Worm (Caenorhabditis elegans) whole organism, L4 larva: ENCODE measurements around the gene Y38E10A.24.

Source experiments
- D1046.2 ChIP-seq: fragments of 200-800 bp; sonication (Bioruptor generic); IDR thresholded peaks from 2 replicates; pipeline ENCODE4 v1.3.6; 2022; ENCODE audit warnings: missing genetic modification characterization, missing compliant biosample characterization
- F37D6.2 ChIP-seq: sonication (generic microtip); optimal IDR thresholded peaks from 2 replicates; lab custom pipeline; 2016; ENCODE audit warnings: mild to moderate bottlenecking, missing genetic modification characterization, missing compliant biosample characterization
- R02D3.7 ChIP-seq: fragments of 150-350 bp; sonication (generic microtip); optimal IDR thresholded peaks from 3 replicates; lab custom pipeline; 2014; ENCODE audit warnings: missing biosample characterization, missing genetic modification characterization
- T20F7.1 ChIP-seq: fragments of 200-800 bp; sonication (Bioruptor generic); optimal IDR thresholded peaks from 2 replicates; lab custom pipeline; 2018; ENCODE audit warnings: mild to moderate bottlenecking, missing genetic modification characterization, missing compliant biosample characterization
- Y105C5A.15 ChIP-seq: fragments of 200-800 bp; sonication (Bioruptor generic); IDR thresholded peaks from 2 replicates; pipeline ENCODE4 v1.3.6; 2022; ENCODE audit warnings: missing genetic modification characterization, missing compliant biosample characterization
- Y48G9A.11 ChIP-seq: fragments of 200-800 bp; sonication (Bioruptor generic); IDR thresholded peaks from 2 replicates; pipeline ENCODE4 v1.3.6; 2022; ENCODE audit warnings: missing genetic modification reagents, missing genetic modification characterization, missing compliant biosample characterization
- ZK546.5 ChIP-seq, 2 experiments: sonication (generic microtip); optimal IDR thresholded peaks; 2 replicates each; lab custom pipeline; 2017; ENCODE audit warnings: missing biosample characterization in 2 of 2, missing genetic modification characterization in 2 of 2
- aha-1 ChIP-seq: fragments of 150-350 bp; peaks from one replicate; lab custom pipeline; 2014; ENCODE audit warnings: missing biosample characterization, missing genetic modification characterization
- ama-1 ChIP-seq: fragments of 150-350 bp; optimal IDR thresholded peaks from 2 replicates; lab custom pipeline; 2014; ENCODE audit warnings: inconsistent platforms, mixed read lengths
- attf-4 ChIP-seq: sonication (generic microtip); optimal IDR thresholded peaks from 3 replicates; lab custom pipeline; 2017; ENCODE audit warnings: missing biosample characterization, missing genetic modification characterization
- ceh-28 ChIP-seq: fragments of 150-350 bp; optimal IDR thresholded peaks from 2 replicates; lab custom pipeline; 2014; ENCODE audit warnings: missing biosample characterization, missing genetic modification reagents, missing genetic modification characterization
- ceh-32 ChIP-seq: sonication (generic microtip); optimal IDR thresholded peaks from 2 replicates; lab custom pipeline; 2016; ENCODE audit warnings: mild to moderate bottlenecking, missing genetic modification characterization, missing compliant biosample characterization; ENCODE audit not compliant: poor library complexity
- ceh-44 ChIP-seq: fragments of 200-800 bp; sonication (Bioruptor generic); IDR thresholded peaks from 2 replicates; pipeline ENCODE4 v1.3.6; 2022; ENCODE audit warnings: missing genetic modification reagents, missing genetic modification characterization, missing compliant biosample characterization
- ceh-82 ChIP-seq: sonication (generic microtip); optimal IDR thresholded peaks from 2 replicates; lab custom pipeline; 2017; ENCODE audit warnings: missing biosample characterization, missing genetic modification characterization
- daf-12 ChIP-seq: fragments of 150-350 bp; optimal IDR thresholded peaks from 2 replicates; lab custom pipeline; 2014; ENCODE audit warnings: missing biosample characterization, missing genetic modification reagents, missing genetic modification characterization
- dpl-1 ChIP-seq: fragments of 150-350 bp; optimal IDR thresholded peaks from 2 replicates; lab custom pipeline; 2014; ENCODE audit warnings: missing biosample characterization, missing genetic modification reagents, missing genetic modification characterization
- dve-1 ChIP-seq: sonication (generic microtip); optimal IDR thresholded peaks from 2 replicates; lab custom pipeline; 2017; ENCODE audit warnings: antibody characterized with exemption, mild to moderate bottlenecking, missing genetic modification characterization, missing compliant biosample characterization; ENCODE audit not compliant: insufficient read depth
- egl-27 ChIP-seq: sonication (generic microtip); optimal IDR thresholded peaks from 3 replicates; lab custom pipeline; 2017; ENCODE audit warnings: missing biosample characterization, missing genetic modification reagents, missing genetic modification characterization
- egl-43 ChIP-seq: fragments of 200-800 bp; sonication (Bioruptor generic); IDR thresholded peaks from 2 replicates; pipeline ENCODE4 v1.3.6; 2022; ENCODE audit warnings: missing genetic modification reagents, missing genetic modification characterization, missing compliant biosample characterization
- gei-8 ChIP-seq: fragments of 200-800 bp; sonication (Bioruptor generic); optimal IDR thresholded peaks from 2 replicates; lab custom pipeline; 2018; ENCODE audit warnings: mild to moderate bottlenecking, missing genetic modification characterization, missing compliant biosample characterization
- hlh-30 ChIP-seq: sonication (generic microtip); optimal IDR thresholded peaks from 2 replicates; lab custom pipeline; 2017; ENCODE audit warnings: antibody characterized with exemption, mild to moderate bottlenecking, missing genetic modification characterization, missing compliant biosample characterization; ENCODE audit not compliant: insufficient read depth
- hmg-1.1 ChIP-seq: fragments of 200-800 bp; sonication (Bioruptor generic); IDR thresholded peaks from 2 replicates; pipeline ENCODE4 v1.3.6; 2022; ENCODE audit warnings: missing genetic modification reagents, missing genetic modification characterization, missing compliant biosample characterization
- lim-7 ChIP-seq: fragments of 200-800 bp; sonication (Bioruptor generic); IDR thresholded peaks from 2 replicates; pipeline ENCODE4 v1.3.6; 2022; ENCODE audit warnings: missing genetic modification characterization, missing compliant biosample characterization
- lin-13 ChIP-seq: fragments of 150-350 bp; optimal IDR thresholded peaks from 2 replicates; lab custom pipeline; 2014; ENCODE audit warnings: missing biosample characterization, missing genetic modification reagents, missing genetic modification characterization
- lin-29 ChIP-seq: fragments of 200-800 bp; sonication (Bioruptor generic); IDR thresholded peaks from 2 replicates; pipeline ENCODE4 v1.3.6; 2022; ENCODE audit warnings: missing genetic modification reagents, missing genetic modification characterization, missing compliant biosample characterization
- lin-38 ChIP-seq: fragments of 200-800 bp; sonication (Bioruptor generic); IDR thresholded peaks from 2 replicates; pipeline ENCODE4 v1.3.6; 2022; ENCODE audit warnings: missing genetic modification reagents, missing genetic modification characterization, missing compliant biosample characterization
- lin-39 ChIP-seq: fragments of 150-350 bp; optimal IDR thresholded peaks from 2 replicates; lab custom pipeline; 2014; ENCODE audit warnings: missing biosample characterization, missing genetic modification reagents, missing genetic modification characterization
- lsy-2 ChIP-seq, 2 experiments: fragments of 150-350 bp in 1 of 2; sonication (generic microtip) in 1 of 2; optimal IDR thresholded peaks; 2 replicates each; lab custom pipeline; 2014 to 2017; ENCODE audit warnings: missing biosample characterization in 2 of 2, missing genetic modification characterization in 2 of 2
- madf-5 ChIP-seq, 2 experiments: fragments of 200-800 bp; sonication (Bioruptor generic); IDR thresholded peaks; 2 replicates each; pipeline ENCODE4 v1.3.6; 2022; ENCODE audit warnings: missing compliant biosample characterization in 2 of 2, missing genetic modification characterization in 2 of 2
- mdl-1 ChIP-seq, 2 experiments: fragments of 150-350 bp in 1 of 2; sonication (generic microtip) in 1 of 2; optimal IDR thresholded peaks; 2 replicates each; lab custom pipeline; 2014 to 2017; ENCODE audit warnings: missing biosample characterization in 2 of 2, missing genetic modification characterization in 2 of 2
- mep-1 ChIP-seq: fragments of 150-350 bp; sonication (generic microtip); optimal IDR thresholded peaks from 3 replicates; lab custom pipeline; 2014; ENCODE audit warnings: missing biosample characterization, missing genetic modification characterization
- mes-2 ChIP-seq: sonication (generic microtip); optimal IDR thresholded peaks from 2 replicates; lab custom pipeline; 2016; ENCODE audit warnings: missing genotype, mild to moderate bottlenecking, missing genetic modification characterization, missing compliant biosample characterization; ENCODE audit not compliant: poor library complexity, severe bottlenecking
- mxl-3 ChIP-seq: fragments of 200-800 bp; sonication (Bioruptor generic); optimal IDR thresholded peaks from 2 replicates; lab custom pipeline; 2018; ENCODE audit warnings: mild to moderate bottlenecking, missing genetic modification characterization, missing compliant biosample characterization
- nhr-102 ChIP-seq: sonication (generic microtip); optimal IDR thresholded peaks from 2 replicates; lab custom pipeline; 2016; ENCODE audit warnings: mild to moderate bottlenecking, missing genetic modification characterization, moderate library complexity, missing compliant biosample characterization
- nhr-11 ChIP-seq: fragments of 150-350 bp; optimal IDR thresholded peaks from 2 replicates; lab custom pipeline; 2014; ENCODE audit warnings: missing biosample characterization, missing genetic modification characterization
- nhr-237 ChIP-seq: sonication (generic microtip); optimal IDR thresholded peaks from 2 replicates; lab custom pipeline; 2017; ENCODE audit warnings: missing biosample characterization, missing genetic modification characterization
- nhr-41 ChIP-seq: fragments of 200-800 bp; sonication (Bioruptor generic); IDR thresholded peaks from 2 replicates; pipeline ENCODE4 v1.3.6; 2022; ENCODE audit warnings: missing genetic modification reagents, missing genetic modification characterization, missing compliant biosample characterization
- nhr-42 ChIP-seq: fragments of 200-800 bp; sonication (Bioruptor generic); IDR thresholded peaks from 2 replicates; pipeline ENCODE4 v1.3.6; 2022; ENCODE audit warnings: missing genetic modification characterization, missing compliant biosample characterization
- php-3 ChIP-seq: fragments of 200-800 bp; sonication (Bioruptor generic); IDR thresholded peaks from 2 replicates; pipeline ENCODE4 v1.3.6; 2022; ENCODE audit warnings: missing genetic modification reagents, missing genetic modification characterization, missing compliant biosample characterization
- pqm-1 ChIP-seq: sonication (generic microtip); optimal IDR thresholded peaks from 2 replicates; lab custom pipeline; 2017; ENCODE audit warnings: missing biosample characterization, missing genetic modification characterization
- rbr-2 ChIP-seq: sonication (generic microtip); optimal IDR thresholded peaks from 2 replicates; lab custom pipeline; 2016; ENCODE audit warnings: missing genotype, missing genetic modification characterization, missing compliant biosample characterization
- skn-1 ChIP-seq: fragments of 150-350 bp; optimal IDR thresholded peaks from 2 replicates; lab custom pipeline; 2014; ENCODE audit warnings: missing biosample characterization, missing genetic modification characterization
- snpc-1.2 ChIP-seq: fragments of 200-800 bp; sonication (Bioruptor generic); IDR thresholded peaks from 2 replicates; pipeline ENCODE4 v1.3.6; 2022; ENCODE audit warnings: missing genetic modification reagents, missing genetic modification characterization, missing compliant biosample characterization
- tag-97 ChIP-seq: fragments of 200-800 bp; sonication (Bioruptor generic); IDR thresholded peaks from 2 replicates; pipeline ENCODE4 v1.3.6; 2022; ENCODE audit warnings: missing genetic modification characterization, missing compliant biosample characterization
- unc-39 ChIP-seq: sonication (generic microtip); optimal IDR thresholded peaks from 2 replicates; lab custom pipeline; 2017; ENCODE audit warnings: missing biosample characterization, missing genetic modification characterization
- zfp-2 ChIP-seq: sonication (generic microtip); optimal IDR thresholded peaks from 2 replicates; lab custom pipeline; 2016; ENCODE audit warnings: mild to moderate bottlenecking, missing genetic modification characterization, missing compliant biosample characterization
- zip-11 ChIP-seq: fragments of 200-800 bp; sonication (Bioruptor generic); IDR thresholded peaks from 2 replicates; pipeline ENCODE4 v1.3.6; 2022; ENCODE audit warnings: missing genetic modification characterization, missing compliant biosample characterization
- zip-2 ChIP-seq: fragments of 150-350 bp; optimal IDR thresholded peaks from 2 replicates; lab custom pipeline; 2014; ENCODE audit warnings: missing biosample characterization, missing genetic modification characterization
- ztf-11 ChIP-seq: fragments of 150-350 bp; optimal IDR thresholded peaks from 2 replicates; lab custom pipeline; 2014; ENCODE audit warnings: missing biosample characterization, missing genetic modification characterization
- ztf-7 ChIP-seq: fragments of 150-350 bp; optimal IDR thresholded peaks from 2 replicates; lab custom pipeline; 2014; ENCODE audit warnings: missing biosample characterization, missing genetic modification characterization

The Y38E10A.24 gene

ce11 chrII:12679635-12680034 is 800 bp downstream of the Y38E10A.24 start, which contains the start of the genes Y38E10A.33 and cox-10:
Gene Y38E10A.33 (minus strand): TSS chrII:12679646.
Gene cox-10 (plus strand): TSS chrII:12679954.
- TF ChIP-seq zip-11 (GFP tag; lab: Robert Waterston, UW), result no peak
- no peak for TF ChIP-seq egl-43 (GFP tag; lab: Robert Waterston, UW)
- no peak for TF ChIP-seq mdl-1 (tag; optimal IDR thresholded peaks at IDR 0.05; lab: Kevin White, UChicago)
- no peak for TF ChIP-seq snpc-1.2 (GFP tag; lab: Robert Waterston, UW)
- 0 out of 2 replicates have a peak, but pooled peaks have one; percentile 38 for TF ChIP-seq hmg-1.1 (GFP tag; lab: Robert Waterston, UW)
- TF ChIP-seq ZK546.5 (tag; optimal IDR thresholded peaks at IDR 0.05; lab: Kevin White, UChicago), result no peak
- TF ChIP-seq R02D3.7 (tag; lab: Kevin White, UChicago), result peak; percentile 72
- TF ChIP-seq gei-8 (GFP tag; lab: Kevin White, UChicago), result no peak
- no peak for TF ChIP-seq F37D6.2 (tag; lab: Kevin White, UChicago)
- TF ChIP-seq rbr-2 (tag; lab: Kevin White, UChicago), result peak; percentile 36
- TF ChIP-seq D1046.2 (GFP tag; lab: Robert Waterston, UW), result no peak
- TF ChIP-seq Y105C5A.15 (GFP tag; lab: Robert Waterston, UW), result no peak
- TF ChIP-seq ama-1 (lab: Kevin White, UChicago), result no peak
- TF ChIP-seq lin-39 (tag; lab: Kevin White, UChicago), result no peak
- TF ChIP-seq ceh-32, result no peak
- TF ChIP-seq nhr-41 (GFP tag; lab: Robert Waterston, UW), result no peak
- no peak for TF ChIP-seq php-3 (GFP tag; lab: Robert Waterston, UW)
- TF ChIP-seq hlh-30 (tag; lab: Kevin White, UChicago), result peak; percentile 8
- TF ChIP-seq nhr-237 (tag; lab: Kevin White, UChicago), result no peak
- TF ChIP-seq dpl-1 (GFP tag; lab: Kevin White, UChicago), result peak; percentile 90
- peak; percentile 45 for TF ChIP-seq dve-1 (tag; lab: Kevin White, UChicago)
- no peak for TF ChIP-seq daf-12 (tag; lab: Kevin White, UChicago)
- no peak for TF ChIP-seq madf-5 (GFP tag; IDR thresholded peaks at IDR 0.05; lab: Robert Waterston, UW)
- TF ChIP-seq egl-27 (tag; lab: Kevin White, UChicago), result no peak
- TF ChIP-seq Y48G9A.11, result peak; percentile 99
- peak; percentile 32 for TF ChIP-seq aha-1
- TF ChIP-seq skn-1, result no peak
- TF ChIP-seq mxl-3, result no peak
- no peak for TF ChIP-seq tag-97 (GFP tag; lab: Robert Waterston, UW)
- peak in 1 of 2 experiments; percentile 79 for TF ChIP-seq lsy-2 (tag; optimal IDR thresholded peaks at IDR 0.05; lab: Kevin White, UChicago)
- no peak for TF ChIP-seq zfp-2 (tag; lab: Kevin White, UChicago)
- TF ChIP-seq ceh-28 (tag; lab: Kevin White, UChicago), result no peak
- TF ChIP-seq lim-7 (GFP tag; lab: Robert Waterston, UW), result no peak
- TF ChIP-seq lin-13 (GFP tag; lab: Kevin White, UChicago), result no peak
- peak; percentile 28 for TF ChIP-seq mep-1
- TF ChIP-seq unc-39 (tag; lab: Kevin White, UChicago), result no peak
- TF ChIP-seq lin-29 (GFP tag; lab: Robert Waterston, UW), result no peak
- no peak for TF ChIP-seq ztf-11 (tag; lab: Kevin White, UChicago)
- peak; percentile 85 for TF ChIP-seq mes-2 (tag; lab: Kevin White, UChicago)
- TF ChIP-seq nhr-11 (tag; lab: Kevin White, UChicago), result no peak
- TF ChIP-seq pqm-1 (tag; lab: Kevin White, UChicago), result no peak
- TF ChIP-seq T20F7.1 (GFP tag; lab: Kevin White, UChicago), result peak; percentile 98
- TF ChIP-seq ceh-44 (GFP tag; lab: Robert Waterston, UW), result no peak
- TF ChIP-seq ceh-82 (tag; lab: Kevin White, UChicago), result no peak
- no peak for TF ChIP-seq attf-4 (tag; lab: Kevin White, UChicago)
- TF ChIP-seq zip-2 (tag; lab: Kevin White, UChicago), result no peak
- peak; percentile 27 for TF ChIP-seq nhr-102 (tag; lab: Kevin White, UChicago)
- TF ChIP-seq lin-38 (GFP tag; lab: Robert Waterston, UW), result peak; percentile 72
- peak; percentile 9 for TF ChIP-seq ztf-7 (tag; lab: Kevin White, UChicago)
- TF ChIP-seq nhr-42 (GFP tag; lab: Robert Waterston, UW), result no peak
